Worm (Caenorhabditis elegans) whole organism, mixed stage, embryonic: ENCODE measurements around the gene T22G5.3.

Experiments
- M03D4.4 ChIP-seq: sonication (generic microtip); optimal IDR thresholded peaks from 2 replicates; lab custom pipeline; 2017; ENCODE audit warnings: mild to moderate bottlenecking, missing genetic modification characterization, missing compliant biosample characterization
- bed-3 ChIP-seq: fragments of 200-800 bp; sonication (Bioruptor generic); optimal IDR thresholded peaks from 3 replicates; lab custom pipeline; 2018; ENCODE audit warnings: mild to moderate bottlenecking, missing genetic modification characterization, moderate library complexity, missing compliant biosample characterization
- blmp-1 ChIP-seq: fragments of 150-350 bp; optimal IDR thresholded peaks from 2 replicates; lab custom pipeline; 2014; ENCODE audit warnings: missing biosample characterization, missing genetic modification characterization
- ceh-39 ChIP-seq: fragments of 150-350 bp; optimal IDR thresholded peaks from 2 replicates; lab custom pipeline; 2014; ENCODE audit warnings: missing biosample characterization, missing genetic modification characterization
- ceh-43 ChIP-seq: fragments of 200-800 bp; sonication (Bioruptor generic); optimal IDR thresholded peaks from 2 replicates; lab custom pipeline; 2018; ENCODE audit warnings: mild to moderate bottlenecking, missing genetic modification characterization, moderate library complexity, missing compliant biosample characterization
- ceh-83 ChIP-seq: fragments of 200-800 bp; sonication (Bioruptor generic); optimal IDR thresholded peaks from 2 replicates; lab custom pipeline; 2018; ENCODE audit warnings: mild to moderate bottlenecking, missing genetic modification characterization, missing compliant biosample characterization
- ces-1 ChIP-seq: fragments of 150-350 bp; optimal IDR thresholded peaks from 2 replicates; lab custom pipeline; 2014; ENCODE audit warnings: missing biosample characterization, missing genetic modification reagents, missing genetic modification characterization
- cnd-1 ChIP-seq: fragments of 200-800 bp; sonication (Bioruptor generic); optimal IDR thresholded peaks from 2 replicates; lab custom pipeline; 2018; ENCODE audit warnings: mild to moderate bottlenecking, missing genetic modification characterization, missing compliant biosample characterization
- drap-1 ChIP-seq: fragments of 200-800 bp; sonication (Bioruptor generic); optimal IDR thresholded peaks from 3 replicates; lab custom pipeline; 2018; ENCODE audit warnings: mild to moderate bottlenecking, missing genetic modification characterization, missing compliant biosample characterization
- elt-1 ChIP-seq: sonication (generic microtip); optimal IDR thresholded peaks from 2 replicates; lab custom pipeline; 2017; ENCODE audit warnings: missing genetic modification characterization, mild to moderate bottlenecking, missing compliant biosample characterization, antibody characterized with exemption, moderate library complexity, borderline replicate concordance; ENCODE audit not compliant: insufficient read depth
- elt-3 ChIP-seq: fragments of 150-350 bp; optimal IDR thresholded peaks from 2 replicates; lab custom pipeline; 2014; ENCODE audit warnings: missing biosample characterization, missing genetic modification characterization
- flh-1 ChIP-seq: fragments of 200-800 bp; sonication (Bioruptor generic); optimal IDR thresholded peaks from 2 replicates; lab custom pipeline; 2018; ENCODE audit warnings: mild to moderate bottlenecking, missing genetic modification characterization, moderate library complexity, missing compliant biosample characterization
- ham-2 ChIP-seq: fragments of 200-800 bp; sonication (Bioruptor generic); optimal IDR thresholded peaks from 2 replicates; lab custom pipeline; 2018; ENCODE audit warnings: mild to moderate bottlenecking, missing genetic modification characterization, missing compliant biosample characterization
- hlh-1 ChIP-seq: fragments of 150-350 bp; optimal IDR thresholded peaks from 2 replicates; lab custom pipeline; 2014; ENCODE audit warnings: missing biosample characterization, missing genetic modification reagents, missing genetic modification characterization
- lin-13 ChIP-seq: fragments of 150-350 bp; optimal IDR thresholded peaks from 2 replicates; lab custom pipeline; 2014; ENCODE audit warnings: missing biosample characterization, missing genetic modification characterization
- lin-32 ChIP-seq: fragments of 200-800 bp; sonication (Bioruptor generic); optimal IDR thresholded peaks from 2 replicates; lab custom pipeline; 2018; ENCODE audit warnings: mild to moderate bottlenecking, missing genetic modification characterization, missing compliant biosample characterization
- lsy-2 ChIP-seq: fragments of 150-350 bp; optimal IDR thresholded peaks from 2 replicates; lab custom pipeline; 2014; ENCODE audit warnings: missing biosample characterization, missing genetic modification characterization
- mls-2 ChIP-seq: sonication (generic microtip); optimal IDR thresholded peaks from 2 replicates; lab custom pipeline; 2016; ENCODE audit warnings: mild to moderate bottlenecking, missing genetic modification characterization, moderate library complexity, missing compliant biosample characterization
- nhr-12 ChIP-seq: fragments of 150-350 bp; optimal IDR thresholded peaks from 2 replicates; lab custom pipeline; 2014; ENCODE audit warnings: missing biosample characterization, missing genetic modification characterization
- nhr-2 ChIP-seq: fragments of 150-350 bp; optimal IDR thresholded peaks from 2 replicates; lab custom pipeline; 2014; ENCODE audit warnings: missing biosample characterization, missing genetic modification characterization
- nhr-237 ChIP-seq: fragments of 150-350 bp; optimal IDR thresholded peaks from 2 replicates; lab custom pipeline; 2014; ENCODE audit warnings: missing biosample characterization, missing genetic modification characterization
- pha-4 ChIP-seq: fragments of 150-350 bp; optimal IDR thresholded peaks from 2 replicates; lab custom pipeline; 2018; ENCODE audit warnings: missing biosample characterization, missing genetic modification reagents, missing genetic modification characterization
- sem-2 ChIP-seq: fragments of 200-800 bp; sonication (Bioruptor generic); optimal IDR thresholded peaks from 2 replicates; lab custom pipeline; 2018; ENCODE audit warnings: mild to moderate bottlenecking, missing genetic modification characterization, missing compliant biosample characterization
- snpc-4 ChIP-seq: fragments of 150-350 bp; optimal IDR thresholded peaks from 2 replicates; lab custom pipeline; 2014; ENCODE audit warnings: missing biosample characterization, missing genetic modification characterization
- sptf-1 ChIP-seq: sonication (generic microtip); optimal IDR thresholded peaks from 2 replicates; lab custom pipeline; 2017; ENCODE audit warnings: mild to moderate bottlenecking, missing genetic modification characterization, moderate library complexity, missing compliant biosample characterization
- tbx-8 ChIP-seq: fragments of 200-800 bp; sonication (Bioruptor generic); optimal IDR thresholded peaks from 2 replicates; lab custom pipeline; 2018; ENCODE audit warnings: mild to moderate bottlenecking, missing genetic modification characterization, moderate library complexity, missing compliant biosample characterization
- unc-120 ChIP-seq: sonication (generic microtip); optimal IDR thresholded peaks from 2 replicates; lab custom pipeline; 2017; ENCODE audit warnings: missing genetic modification characterization, missing compliant biosample characterization; ENCODE audit not compliant: poor library complexity, severe bottlenecking
- unc-39 ChIP-seq: fragments of 150-350 bp; optimal IDR thresholded peaks from 2 replicates; lab custom pipeline; 2014; ENCODE audit warnings: missing biosample characterization, missing genetic modification characterization
- unc-62 ChIP-seq: fragments of 150-350 bp; optimal IDR thresholded peaks from 2 replicates; lab custom pipeline; 2014; ENCODE audit warnings: missing biosample characterization, missing genetic modification reagents, missing genetic modification characterization
- ztf-11 ChIP-seq: fragments of 150-350 bp; optimal IDR thresholded peaks from 2 replicates; lab custom pipeline; 2014; ENCODE audit warnings: missing biosample characterization, missing genetic modification characterization

The T22G5.3 gene

DNA sequence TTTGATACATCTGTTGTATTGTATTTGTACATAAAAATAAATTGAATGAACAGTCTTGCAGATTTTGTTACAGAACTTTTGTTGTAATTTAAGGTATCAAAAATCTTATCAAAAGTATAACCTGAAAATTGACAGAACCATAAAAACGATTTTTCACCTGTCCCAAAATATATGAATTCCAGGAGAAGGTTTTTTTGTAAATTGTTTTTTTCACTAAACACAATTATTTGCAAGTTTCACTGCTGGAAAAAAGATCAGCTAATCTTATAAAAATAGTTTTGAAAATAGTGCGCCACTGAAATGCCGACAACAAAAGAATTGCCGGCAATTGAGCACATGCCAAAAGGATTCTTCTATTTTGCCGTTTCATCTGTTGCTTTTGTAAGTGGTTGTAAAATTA is 37.6 kb upstream of the T22G5.3 start, which contains the start of gene srx-130:
srx-130 (plus strand) TSS at position 301 of the 400 bp plus-strand sequence.
- TF ChIP-seq ztf-11 (tag; lab: Kevin White, UChicago) = no peak
- TF ChIP-seq nhr-12 (tag; lab: Kevin White, UChicago) = no peak
- no peak for TF ChIP-seq ces-1 (GFP tag; lab: Kevin White, UChicago)
- TF ChIP-seq drap-1 (GFP tag; lab: Kevin White, UChicago) = no peak
- TF ChIP-seq ceh-83 = no peak
- TF ChIP-seq nhr-237 (tag; lab: Kevin White, UChicago) = no peak
- no peak for TF ChIP-seq blmp-1 (tag; lab: Kevin White, UChicago)
- no peak for TF ChIP-seq M03D4.4

DNA sequence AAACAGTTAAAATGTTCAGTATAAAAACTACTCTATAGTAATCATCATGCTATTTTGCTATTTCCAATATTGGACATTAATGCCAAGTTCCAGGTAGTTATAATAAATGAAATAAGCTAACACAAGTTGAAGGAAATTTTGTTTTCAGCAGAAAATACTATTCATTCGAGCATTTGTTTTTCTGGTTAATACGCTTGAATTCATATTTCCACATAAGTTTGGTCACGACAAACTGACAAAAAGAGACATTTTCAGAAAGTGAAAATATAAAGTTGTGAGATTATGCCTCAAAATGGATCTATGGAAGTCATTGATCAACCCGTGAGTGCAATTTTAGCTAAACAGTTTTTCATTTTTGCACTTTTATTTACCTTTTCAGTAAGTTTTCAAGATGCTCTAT is 35.6 kb upstream of the T22G5.3 start, which contains the start of gene srx-131:
srx-131 (plus strand) TSS at position 301 of the 400 bp plus-strand sequence.
- no peak for TF ChIP-seq blmp-1 (tag; lab: Kevin White, UChicago)
- no peak for TF ChIP-seq elt-1 (tag; lab: Kevin White, UChicago)
- no peak for TF ChIP-seq tbx-8 (GFP tag; lab: Kevin White, UChicago)
- TF ChIP-seq unc-62 (GFP tag; lab: Kevin White, UChicago) = no peak
- no peak for TF ChIP-seq ztf-11 (tag; lab: Kevin White, UChicago)
- TF ChIP-seq nhr-2 (tag; lab: Kevin White, UChicago) = no peak
- TF ChIP-seq nhr-12 (tag; lab: Kevin White, UChicago) = no peak
- TF ChIP-seq flh-1 = no peak
- TF ChIP-seq ceh-83 = no peak
- TF ChIP-seq elt-3 = no peak
- TF ChIP-seq pha-4 (tag; lab: Kevin White, UChicago) = no peak
- no peak for TF ChIP-seq nhr-237 (tag; lab: Kevin White, UChicago)
- no peak for TF ChIP-seq drap-1 (GFP tag; lab: Kevin White, UChicago)
- TF ChIP-seq lin-13 = no peak
- TF ChIP-seq snpc-4 (tag; lab: Kevin White, UChicago) = no peak
- no peak for TF ChIP-seq sem-2 (GFP tag; lab: Kevin White, UChicago)
- no peak for TF ChIP-seq ceh-43 (GFP tag; lab: Kevin White, UChicago)

DNA sequence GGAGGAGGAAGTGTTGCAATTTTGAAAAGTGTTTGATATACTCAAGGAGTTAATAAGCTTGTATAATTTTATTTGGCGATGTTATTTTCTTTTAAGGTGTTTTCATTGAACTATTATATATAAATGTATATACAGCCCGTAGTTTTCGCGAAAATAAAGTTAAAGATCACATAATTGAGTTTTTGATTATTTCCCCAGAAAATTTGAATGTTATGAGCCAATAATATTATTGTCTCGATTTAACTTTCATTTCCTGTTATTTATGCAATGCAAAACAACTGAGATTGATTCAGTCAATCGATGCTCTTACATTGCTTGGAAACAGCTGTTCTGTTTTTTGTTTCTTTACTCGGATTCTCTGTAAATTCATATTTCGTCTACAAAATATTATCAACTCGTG is 32.3 kb upstream of the T22G5.3 start, which contains the start of gene srx-133:
srx-133 (plus strand) TSS at position 301 of the 400 bp plus-strand sequence.
- TF ChIP-seq nhr-237 (tag; lab: Kevin White, UChicago) (no peak), ham-2 (GFP tag; lab: Kevin White, UChicago) (no peak), bed-3 (GFP tag; lab: Kevin White, UChicago) (no peak), ces-1 (GFP tag; lab: Kevin White, UChicago) (no peak), lsy-2 (tag; lab: Kevin White, UChicago) (no peak), M03D4.4 (no peak), unc-39 (no peak), ztf-11 (tag; lab: Kevin White, UChicago) (no peak), snpc-4 (tag; lab: Kevin White, UChicago) (no peak), elt-1 (tag; lab: Kevin White, UChicago) (no peak), nhr-2 (tag; lab: Kevin White, UChicago) (no peak)

- no peak for TF ChIP-seq mls-2 (tag; lab: Kevin White, UChicago)
- no peak for TF ChIP-seq elt-3
- TF ChIP-seq unc-120 (tag; lab: Kevin White, UChicago) = no peak
- TF ChIP-seq lin-32 (GFP tag; lab: Kevin White, UChicago) = no peak
- TF ChIP-seq hlh-1 = no peak
- no peak for TF ChIP-seq pha-4 (tag; lab: Kevin White, UChicago)
- no peak for TF ChIP-seq ham-2 (GFP tag; lab: Kevin White, UChicago)
- no peak for TF ChIP-seq ztf-11 (tag; lab: Kevin White, UChicago)
- no peak for TF ChIP-seq bed-3 (GFP tag; lab: Kevin White, UChicago)
- TF ChIP-seq cnd-1 (tag; lab: Kevin White, UChicago) = no peak
- no peak for TF ChIP-seq blmp-1 (tag; lab: Kevin White, UChicago)
- TF ChIP-seq sptf-1 (tag; lab: Kevin White, UChicago) = no peak
- TF ChIP-seq drap-1 (GFP tag; lab: Kevin White, UChicago) = no peak
- no peak for TF ChIP-seq ceh-39 (tag; lab: Kevin White, UChicago)
- no peak for TF ChIP-seq unc-39
- TF ChIP-seq nhr-237 (tag; lab: Kevin White, UChicago) = no peak
Measured at ce11 chrV:13850170-13850569, 30.5 kb upstream of the T22G5.3 start, which contains the start of gene hpx-2. Gene hpx-2, plus strand, starts transcription at chrV:13850470.
